Fruit fly (Drosophila melanogaster): ENCODE data around the gene Tengl2.

DNA sequence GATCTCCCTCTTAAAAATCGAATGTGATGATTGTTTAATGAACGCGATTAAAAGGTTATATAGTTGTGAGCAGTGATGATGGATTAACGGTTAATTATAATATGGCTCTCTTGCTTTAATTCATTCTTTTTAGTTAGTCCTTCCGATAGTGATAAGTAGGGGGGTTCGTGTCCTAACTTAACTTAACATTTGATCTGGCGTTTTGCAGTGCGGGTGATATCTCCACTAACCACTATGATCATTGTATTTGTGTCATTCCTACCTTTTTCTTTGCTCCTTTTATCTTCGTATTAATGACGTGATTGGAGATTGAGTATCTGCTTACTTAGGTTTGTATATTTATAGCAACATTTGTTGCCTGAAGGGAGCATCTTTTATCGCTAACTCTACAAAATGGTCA, 43.9 kb downstream of the Tengl2 start:
- TF ChIP-seq h (GFP tag; optimal IDR thresholded peaks at IDR 0.05) (no peak), psq (GFP tag; optimal IDR thresholded peaks at IDR 0.05) (no peak)

Measured in whole organism, wandering third instar larva.